Worm (Caenorhabditis elegans): Measurements from ENCODE around the gene shc-2.
A peak's percentile ranks its signal among the peaks of the same experiment; 100 is the strongest.

shc-2 gene

DNA sequence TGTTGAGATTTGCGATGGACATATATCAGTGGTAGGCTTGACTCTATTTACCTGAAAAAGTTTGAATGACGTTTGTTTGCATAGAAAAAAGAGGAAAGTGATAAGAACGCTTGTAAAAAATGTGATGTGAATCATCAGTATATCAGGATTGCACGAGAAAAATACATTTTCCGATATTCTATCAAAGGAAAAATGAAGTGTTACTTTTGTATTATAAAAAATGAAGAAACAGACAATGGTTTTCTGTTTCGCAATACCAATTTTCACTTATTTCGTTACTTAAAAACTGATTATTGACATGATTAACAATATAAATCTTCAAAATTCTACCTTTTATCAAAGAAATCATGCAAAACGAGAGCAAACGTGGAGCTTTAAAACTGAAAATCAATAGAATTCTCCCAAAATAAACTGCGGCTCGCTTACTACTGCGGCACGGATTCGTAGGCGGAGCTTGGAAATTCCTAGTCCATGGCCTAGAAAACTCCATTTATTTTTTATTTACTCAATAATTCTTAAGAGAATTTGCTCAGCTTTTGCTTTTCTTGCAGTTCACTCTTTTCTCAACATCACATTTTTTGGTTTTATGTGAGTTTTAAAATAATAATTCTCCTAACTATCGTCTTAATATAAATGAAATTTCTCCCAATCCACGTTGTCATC is 24.7 kb downstream of the shc-2 start, which contains the start of the genes eif-1 and vps-24 (continued):
- TF ChIP-seq ces-1 (GFP tag; optimal IDR thresholded peaks at IDR 0.05) = no peak
- TF ChIP-seq lin-39 (tag; optimal IDR thresholded peaks at IDR 0.05) = no peak
- no peak for TF ChIP-seq ceh-8 (GFP tag; optimal IDR thresholded peaks at IDR 0.05)
- peak; percentile 62 for TF ChIP-seq ceh-90 (tag; optimal IDR thresholded peaks at IDR 0.05)
- TF ChIP-seq zip-4 (GFP tag; optimal IDR thresholded peaks at IDR 0.05) = no peak
- TF ChIP-seq lin-35 (GFP tag; optimal IDR thresholded peaks at IDR 0.05) = peak; percentile 62 to 65
- no peak for TF ChIP-seq pqm-1 (tag; optimal IDR thresholded peaks at IDR 0.05)
- no peak for TF ChIP-seq nhr-19 (GFP tag; conservative IDR thresholded peaks at IDR 0.05)
- no peak for TF ChIP-seq efl-3 (GFP tag; optimal IDR thresholded peaks at IDR 0.05)
- peak; percentile 49 for TF ChIP-seq lin-14 (GFP tag; optimal IDR thresholded peaks at IDR 0.05)
- no peak for TF ChIP-seq nhr-76 (tag; optimal IDR thresholded peaks at IDR 0.05)
- no peak for TF ChIP-seq nhr-90 (tag; optimal IDR thresholded peaks at IDR 0.05; ENCODE audit: poor library complexity)
- no peak for TF ChIP-seq unc-130 (tag; optimal IDR thresholded peaks at IDR 0.05)
- TF ChIP-seq nhr-11 (tag; optimal IDR thresholded peaks at IDR 0.05) = no peak
- peak; percentile 57 to 64 for TF ChIP-seq efl-1 (optimal IDR thresholded peaks at IDR 0.05)
- peak; percentile 72 to 95 for TF ChIP-seq efl-1 (GFP tag; optimal IDR thresholded peaks at IDR 0.05 in 1 of 2)
- TF ChIP-seq sox-4 (tag; optimal IDR thresholded peaks at IDR 0.05) = no peak
- no peak for TF ChIP-seq fkh-10 (GFP tag; optimal IDR thresholded peaks at IDR 0.05)
- no peak for TF ChIP-seq ztf-4 (tag; optimal IDR thresholded peaks at IDR 0.05)
- TF ChIP-seq blmp-1 (tag; optimal IDR thresholded peaks at IDR 0.05) = peak; percentile 12
- no peak for TF ChIP-seq tlp-1 (tag; optimal IDR thresholded peaks at IDR 0.05)
- no peak for TF ChIP-seq ceh-88 (GFP tag; IDR thresholded peaks at IDR 0.05)
- TF ChIP-seq xbp-1 (tag; optimal IDR thresholded peaks at IDR 0.05) = peak; percentile 29
- TF ChIP-seq nhr-20 (tag; optimal IDR thresholded peaks at IDR 0.05) = peak; percentile 27
- no peak for TF ChIP-seq nhr-77 (tag; optimal IDR thresholded peaks at IDR 0.05)
- peak; percentile 24 for TF ChIP-seq F16B12.6 (tag; optimal IDR thresholded peaks at IDR 0.05)
- TF ChIP-seq hlh-17 (GFP tag; optimal IDR thresholded peaks at IDR 0.05; ENCODE audit: borderline replicate concordance) = no peak
- TF ChIP-seq isw-1 (GFP tag; IDR thresholded peaks at IDR 0.05) = peak; percentile 39; the same call in 1 of the 2 replicates
- peak; percentile 53 to 74 for TF ChIP-seq lsy-2 (tag; optimal IDR thresholded peaks at IDR 0.05)
- no peak for TF ChIP-seq nhr-84 (tag; optimal IDR thresholded peaks at IDR 0.05)
- TF ChIP-seq sptf-1 (tag; optimal IDR thresholded peaks at IDR 0.05) = no peak
- TF ChIP-seq grh-1 (GFP tag; IDR thresholded peaks at IDR 0.05) = no peak
- no peak for TF ChIP-seq ztf-11 (tag; optimal IDR thresholded peaks at IDR 0.05)

DNA sequence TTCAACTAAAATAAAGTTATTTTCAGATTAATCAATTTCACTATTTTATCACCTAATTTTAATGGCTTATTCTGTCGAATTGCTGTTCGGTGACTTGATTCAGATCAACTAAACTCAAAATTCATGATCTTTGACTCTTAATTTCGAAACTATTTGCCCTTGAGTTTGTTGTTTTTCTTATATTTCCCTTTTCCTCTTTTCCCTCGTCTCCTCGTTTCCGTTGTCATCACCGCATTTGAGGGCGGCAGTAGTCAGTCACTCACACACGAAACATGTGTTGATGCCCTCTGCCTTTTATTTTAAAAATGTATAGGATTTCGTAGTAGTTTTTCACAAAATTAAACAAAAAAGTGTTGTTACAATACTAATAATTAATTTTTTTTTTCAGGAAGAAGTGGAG is 26.0 kb downstream of the shc-2 start, which contains the start of gene rnh-1.0:
Gene rnh-1.0, plus strand, starts transcription at position 389 of the 400 bp plus-strand sequence.
- TF ChIP-seq dpl-1 (GFP tag; optimal IDR thresholded peaks at IDR 0.05) (peak in 2 of 3 experiments; percentile 28 to 30), C16A3.4 (tag; optimal IDR thresholded peaks at IDR 0.05) (no peak), mep-1 (tag; optimal IDR thresholded peaks at IDR 0.05) (peak; percentile 47), skn-1 (tag; optimal IDR thresholded peaks at IDR 0.05) (peak; percentile 19), fkh-10 (GFP tag; optimal IDR thresholded peaks at IDR 0.05) (no peak), lin-14 (GFP tag; optimal IDR thresholded peaks at IDR 0.05) (peak; percentile 67), nhr-85 (tag) (peak; percentile 74), nhr-71 (tag; optimal IDR thresholded peaks at IDR 0.05) (peak; percentile 25), rnt-1 (tag; optimal IDR thresholded peaks at IDR 0.05) (peak; percentile 18), efl-1 (optimal IDR thresholded peaks at IDR 0.05) (no peak), efl-1 (GFP tag; optimal IDR thresholded peaks at IDR 0.05 in 1 of 2) (peak; percentile 9 to 93), blmp-1 (tag; optimal IDR thresholded peaks at IDR 0.05) (peak; percentile 28), snu-23 (GFP tag; optimal IDR thresholded peaks at IDR 0.05) (peak; percentile 11), fos-1 (tag; optimal IDR thresholded peaks at IDR 0.05) (no peak), isw-1 (GFP tag; IDR thresholded peaks at IDR 0.05) (no peak)
